Fruit fly (Drosophila melanogaster) whole organism, embryonic: ENCODE measurements around the gene CG7275.

Experiments used
- Aef1 ChIP-seq: fragments of 200-800 bp; sonication (Bioruptor generic); IDR thresholded peaks from 3 replicates; pipeline ENCODE4 v1.3.6; 2022; ENCODE audit warnings: missing biosample characterization, missing genetic modification characterization
- CG10366 ChIP-seq: fragments of 200-800 bp; sonication (Bioruptor generic); IDR thresholded peaks from 2 replicates; pipeline ENCODE4 v1.3.6; 2022; ENCODE audit warnings: missing biosample characterization, missing genetic modification characterization
- CG11247 ChIP-seq: fragments of 200-800 bp; sonication (Bioruptor generic); IDR thresholded peaks from 2 replicates; pipeline ENCODE4 v1.3.6; 2022; ENCODE audit warnings: missing biosample characterization, missing genetic modification characterization
- CG11398 ChIP-seq: fragments of 200-800 bp; sonication (Bioruptor generic); optimal IDR thresholded peaks from 2 replicates; lab custom pipeline; 2016; ENCODE audit warnings: missing biosample characterization, missing genetic modification characterization
- CG11504 ChIP-seq: fragments of 200-800 bp; sonication (Bioruptor generic); optimal IDR thresholded peaks from 3 replicates; lab custom pipeline; 2019; ENCODE audit warnings: missing biosample characterization, mild to moderate bottlenecking, missing genetic modification characterization, moderate library complexity
- CG11696 ChIP-seq: fragments of 200-800 bp; sonication (Bioruptor generic); IDR thresholded peaks from 2 replicates; pipeline ENCODE4 v1.3.6; 2022; ENCODE audit warnings: missing biosample characterization, missing genetic modification characterization
- CG1233 ChIP-seq: fragments of 200-800 bp; sonication (Bioruptor generic); optimal IDR thresholded peaks from 4 replicates; lab custom pipeline; 2018; ENCODE audit warnings: missing biosample characterization, mild to moderate bottlenecking, missing genetic modification characterization
- CG12942 ChIP-seq: fragments of 200-800 bp; sonication (Bioruptor generic); optimal IDR thresholded peaks from 3 replicates; lab custom pipeline; 2016; ENCODE audit warnings: missing biosample characterization, missing genetic modification characterization
- CG18476 ChIP-seq: fragments of 200-800 bp; sonication (Bioruptor generic); optimal IDR thresholded peaks from 2 replicates; lab custom pipeline; 2016; ENCODE audit warnings: missing biosample characterization, mild to moderate bottlenecking, missing genetic modification characterization
- CG2199 ChIP-seq: fragments of 200-800 bp; sonication (Bioruptor generic); IDR thresholded peaks from 3 replicates; pipeline ENCODE4 v1.3.6; 2022; ENCODE audit warnings: missing biosample characterization, missing genetic modification characterization
- CG2712 ChIP-seq: fragments of 200-800 bp; optimal IDR thresholded peaks from 3 replicates; lab custom pipeline; 2019; ENCODE audit warnings: missing biosample characterization, mild to moderate bottlenecking, missing genetic modification characterization, moderate library complexity
- CG2875 ChIP-seq: fragments of 200-800 bp; sonication (Bioruptor generic); optimal IDR thresholded peaks from 2 replicates; lab custom pipeline; 2017; ENCODE audit warnings: missing biosample characterization, mild to moderate bottlenecking, missing genetic modification characterization, missing genetic modification reagents
- CG42726 ChIP-seq: fragments of 200-800 bp; sonication (Bioruptor generic); IDR thresholded peaks from 2 replicates; pipeline ENCODE4 v1.3.6; 2022; ENCODE audit warnings: missing biosample characterization, missing genetic modification characterization; ENCODE audit not compliant: partially characterized antibody
- CG7928 ChIP-seq: fragments of 200-800 bp; sonication (Bioruptor generic); optimal IDR thresholded peaks from 2 replicates; lab custom pipeline; 2017; ENCODE audit warnings: missing biosample characterization, mild to moderate bottlenecking, missing genetic modification characterization
- CG8388 ChIP-seq: fragments of 200-800 bp; sonication (Bioruptor generic); optimal IDR thresholded peaks from 2 replicates; lab custom pipeline; 2019; ENCODE audit warnings: missing biosample characterization, mild to moderate bottlenecking, missing genetic modification characterization, moderate library complexity
- CG9215 ChIP-seq: fragments of 200-800 bp; sonication (Bioruptor generic); IDR thresholded peaks from 2 replicates; pipeline ENCODE4 v1.3.6; 2022; ENCODE audit warnings: missing biosample characterization, missing genetic modification characterization
- CTCF ChIP-seq: fragments of 200-800 bp; sonication (Bioruptor generic); optimal IDR thresholded peaks from 2 replicates; lab custom pipeline; 2017; ENCODE audit warnings: missing biosample characterization, mild to moderate bottlenecking, missing genetic modification characterization, moderate library complexity
- Chrac-16 ChIP-seq: fragments of 200-800 bp; sonication (Bioruptor generic); optimal IDR thresholded peaks from 3 replicates; lab custom pipeline; 2016; ENCODE audit warnings: missing biosample characterization, missing genetic modification characterization
- D ChIP-seq, 2 experiments: fragments of 200-800 bp in 1 of 2; fragments of >200 bp in 1 of 2; sonication (Bioruptor generic) in 1 of 2; optimal IDR thresholded peaks; 2 replicates in 1 of 2; 3 replicates in 1 of 2; lab custom pipeline; 2017; ENCODE audit warnings: mild to moderate bottlenecking in 1 of 2, missing biosample characterization in 1 of 2, missing genetic modification characterization in 1 of 2, missing genetic modification reagents in 1 of 2
- Dek ChIP-seq: fragments of 200-800 bp; sonication (Bioruptor generic); optimal IDR thresholded peaks from 3 replicates; lab custom pipeline; 2019; ENCODE audit warnings: missing biosample characterization, mild to moderate bottlenecking, missing genetic modification characterization, moderate library complexity
- Doc3 ChIP-seq: fragments of 200-800 bp; sonication (Bioruptor generic); IDR thresholded peaks from 3 replicates; pipeline ENCODE4 v1.3.6; 2022; ENCODE audit warnings: missing biosample characterization, missing genetic modification characterization; ENCODE audit not compliant: partially characterized antibody
- E2f2 ChIP-seq: fragments of 200-800 bp; sonication (Bioruptor generic); IDR thresholded peaks from 2 replicates; pipeline ENCODE4 v1.3.6; 2022; ENCODE audit warnings: missing biosample characterization, missing genetic modification characterization
- Fer3 ChIP-seq: fragments of 200-800 bp; sonication (Bioruptor generic); optimal IDR thresholded peaks from 2 replicates; lab custom pipeline; 2018; ENCODE audit warnings: missing biosample characterization, mild to moderate bottlenecking, missing genetic modification characterization, moderate library complexity
- Gug ChIP-seq: fragments of 200-800 bp; sonication (Bioruptor generic); IDR thresholded peaks from 4 replicates; pipeline ENCODE4 v1.3.6; 2022; ENCODE audit warnings: missing biosample characterization, missing genetic modification characterization
- Lhr ChIP-seq: fragments of 200-800 bp; sonication (Bioruptor generic); optimal IDR thresholded peaks from 3 replicates; lab custom pipeline; 2017; ENCODE audit warnings: mild to moderate bottlenecking, missing biosample characterization, missing genetic modification reagents, missing genetic modification characterization
- Pdp1 ChIP-seq, 2 experiments: fragments of 200-800 bp; sonication (Bioruptor generic); optimal IDR thresholded peaks; 3 replicates each; lab custom pipeline; 2016; ENCODE audit warnings: missing biosample characterization in 2 of 2, missing genetic modification characterization in 2 of 2, mild to moderate bottlenecking in 1 of 2, moderate library complexity in 1 of 2
- Poxn ChIP-seq: fragments of 200-800 bp; sonication (Bioruptor generic); IDR thresholded peaks from 2 replicates; pipeline ENCODE4 v1.3.6; 2022; ENCODE audit warnings: missing biosample characterization, missing genetic modification characterization
- Side ChIP-seq: fragments of 200-800 bp; sonication (Bioruptor generic); optimal IDR thresholded peaks from 2 replicates; lab custom pipeline; 2016; ENCODE audit warnings: missing biosample characterization, missing genetic modification characterization
- Sox102F ChIP-seq: fragments of 200-800 bp; sonication (Bioruptor generic); optimal IDR thresholded peaks from 2 replicates; lab custom pipeline; 2018; ENCODE audit warnings: missing biosample characterization, mild to moderate bottlenecking, missing genetic modification characterization, moderate library complexity
- Sry-δ ChIP-seq: fragments of 200-800 bp; sonication (Bioruptor generic); optimal IDR thresholded peaks from 2 replicates; lab custom pipeline; 2016; ENCODE audit warnings: missing biosample characterization, missing genetic modification characterization
- Stat92E ChIP-seq, 3 experiments: fragments of >200 bp in 2 of 3; fragments of 200-800 bp in 1 of 3; sonication (Bioruptor generic) in 1 of 3; optimal IDR thresholded peaks; 2 replicates each; lab custom pipeline; 2017 to 2019; ENCODE audit warnings: missing biosample characterization in 3 of 3, missing genetic modification characterization in 3 of 3, mild to moderate bottlenecking in 1 of 3, moderate library complexity in 1 of 3
- Xrp1 ChIP-seq: fragments of 200-800 bp; sonication (Bioruptor generic); IDR thresholded peaks from 2 replicates; pipeline ENCODE4 v1.3.6; 2022; ENCODE audit warnings: missing biosample characterization, missing genetic modification characterization
- br ChIP-seq: fragments of >200 bp; optimal IDR thresholded peaks from 2 replicates; lab custom pipeline; 2017
- cg ChIP-seq: fragments of 200-800 bp; sonication (Bioruptor generic); optimal IDR thresholded peaks from 3 replicates; lab custom pipeline; 2019; ENCODE audit warnings: missing biosample characterization, mild to moderate bottlenecking, missing genetic modification characterization, moderate library complexity
- corto ChIP-seq: fragments of 200-800 bp; sonication (Bioruptor generic); optimal IDR thresholded peaks from 2 replicates; lab custom pipeline; 2016; ENCODE audit warnings: missing biosample characterization, mild to moderate bottlenecking, missing genetic modification characterization, moderate library complexity
- crol ChIP-seq: fragments of 200-800 bp; sonication (Bioruptor generic); IDR thresholded peaks from 2 replicates; pipeline ENCODE4 v1.3.6; 2022; ENCODE audit warnings: missing biosample characterization, missing genetic modification characterization
- ewg ChIP-seq: fragments of 200-800 bp; sonication (Bioruptor generic); optimal IDR thresholded peaks from 3 replicates; lab custom pipeline; 2017; ENCODE audit warnings: mild to moderate bottlenecking, missing biosample characterization, missing genetic modification reagents, missing genetic modification characterization
- fd96Cb ChIP-seq: fragments of 200-800 bp; sonication (Bioruptor generic); optimal IDR thresholded peaks from 2 replicates; lab custom pipeline; 2018; ENCODE audit warnings: missing biosample characterization, mild to moderate bottlenecking, missing genetic modification characterization, moderate library complexity
- fu2 ChIP-seq: fragments of 200-800 bp; sonication (Bioruptor generic); optimal IDR thresholded peaks from 2 replicates; lab custom pipeline; 2016; ENCODE audit warnings: missing biosample characterization, missing genetic modification characterization
- gfzf ChIP-seq: fragments of 200-800 bp; sonication (Bioruptor generic); optimal IDR thresholded peaks from 2 replicates; lab custom pipeline; 2016; ENCODE audit warnings: missing biosample characterization, mild to moderate bottlenecking, missing genetic modification characterization, moderate library complexity
- gt ChIP-seq: fragments of 200-800 bp; sonication (Bioruptor generic); IDR thresholded peaks from 2 replicates; pipeline ENCODE4 v1.3.6; 2022; ENCODE audit warnings: missing biosample characterization, missing genetic modification characterization
- ind ChIP-seq: fragments of 200-800 bp; sonication (Bioruptor generic); optimal IDR thresholded peaks from 3 replicates; lab custom pipeline; 2016; ENCODE audit warnings: missing biosample characterization, missing genetic modification characterization
- kay ChIP-seq: fragments of 200-800 bp; sonication (Bioruptor generic); optimal IDR thresholded peaks from 2 replicates; lab custom pipeline; 2016; ENCODE audit warnings: missing biosample characterization, missing genetic modification characterization
- mirr ChIP-seq: fragments of 200-800 bp; sonication (Bioruptor generic); optimal IDR thresholded peaks from 3 replicates; lab custom pipeline; 2018; ENCODE audit warnings: missing biosample characterization, mild to moderate bottlenecking, missing genetic modification characterization
- p53 ChIP-seq: fragments of 200-800 bp; sonication (Bioruptor generic); optimal IDR thresholded peaks from 2 replicates; lab custom pipeline; 2016; ENCODE audit warnings: missing biosample characterization, missing genetic modification characterization
- pb ChIP-seq: fragments of 200-800 bp; sonication (Bioruptor generic); optimal IDR thresholded peaks from 3 replicates; lab custom pipeline; 2016; ENCODE audit warnings: missing biosample characterization, missing genetic modification characterization
- tin ChIP-seq: fragments of 200-800 bp; sonication (Bioruptor generic); optimal IDR thresholded peaks from 3 replicates; lab custom pipeline; 2016; ENCODE audit warnings: missing biosample characterization, missing genetic modification characterization
- tll ChIP-seq, 2 experiments: fragments of 200-800 bp in 1 of 2; fragments of >200 bp in 1 of 2; sonication (Bioruptor generic) in 1 of 2; optimal IDR thresholded peaks; 2 replicates each; lab custom pipeline; 2017 to 2019; ENCODE audit warnings: missing biosample characterization in 2 of 2, missing genetic modification characterization in 2 of 2, mild to moderate bottlenecking in 1 of 2, moderate library complexity in 1 of 2
- tna ChIP-seq: fragments of 200-800 bp; sonication (Bioruptor generic); IDR thresholded peaks from 2 replicates; pipeline ENCODE4 v1.3.6; 2022; ENCODE audit warnings: missing biosample characterization, missing genetic modification characterization; ENCODE audit not compliant: partially characterized antibody
- zen ChIP-seq: fragments of 200-800 bp; sonication (Bioruptor generic); optimal IDR thresholded peaks from 3 replicates; lab custom pipeline; 2018; ENCODE audit warnings: missing biosample characterization, mild to moderate bottlenecking, missing genetic modification characterization, moderate library complexity

Gene CG7275

DNA sequence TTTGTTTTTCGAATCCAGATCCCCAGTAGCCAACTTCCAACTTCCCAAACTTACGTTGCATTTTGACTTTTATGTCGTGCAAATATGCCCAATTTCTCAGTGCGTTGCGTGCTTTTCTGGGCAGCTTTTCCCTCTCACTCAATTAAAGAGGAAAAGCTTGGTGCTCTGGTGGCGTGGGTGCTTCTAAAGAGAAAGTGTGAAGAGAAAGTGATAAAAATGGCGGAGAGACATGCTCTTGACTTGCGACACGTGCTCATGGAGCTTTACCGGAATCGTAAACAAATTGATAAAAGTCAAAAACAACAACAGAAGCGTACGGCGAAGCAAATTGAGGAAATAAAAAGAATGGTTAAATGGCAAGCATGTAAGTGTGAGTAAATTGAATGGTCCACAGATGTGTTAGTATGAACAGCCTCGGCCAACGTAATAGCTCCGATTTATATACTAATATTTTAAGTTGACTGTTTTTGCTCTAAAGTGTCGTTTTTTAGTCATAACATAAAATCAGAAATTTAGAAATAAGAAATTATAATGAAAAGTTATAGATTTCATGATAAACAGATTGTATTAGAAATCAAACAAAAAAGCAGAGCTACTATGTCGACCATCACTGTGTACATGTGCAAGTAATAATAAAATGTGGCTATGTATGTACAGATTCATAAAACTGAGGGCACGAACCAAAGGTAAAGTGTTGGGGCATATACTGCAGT, 4.7 kb upstream of the CG7275 start (continued):
- TF ChIP-seq CG11247 (GFP tag; lab: Robert Waterston, UW) (no peak), Sox102F (GFP tag; lab: Kevin White, UChicago) (peak; percentile 42), CG9215 (GFP tag; lab: Robert Waterston, UW) (no peak), CG2875 (GFP tag; lab: Kevin White, UChicago) (no peak), D (optimal IDR thresholded peaks at IDR 0.05; lab: Kevin White, UChicago) (no peak), D (GFP tag; optimal IDR thresholded peaks at IDR 0.05; lab: Kevin White, UChicago) (peak; percentile 33), CG11398 (GFP tag; lab: Kevin White, UChicago) (no peak), Pdp1 (GFP tag; optimal IDR thresholded peaks at IDR 0.05; lab: Kevin White, UChicago) (peak in 1 of 2 experiments; percentile 0), CG11504 (tag; lab: Kevin White, UChicago) (peak; percentile 70), E2f2 (GFP tag; lab: Robert Waterston, UW) (no peak), CTCF (no peak), Sry-δ (GFP tag; lab: Kevin White, UChicago) (no peak), fd96Cb (tag; lab: Kevin White, UChicago) (peak; percentile 56), ind (GFP tag; lab: Kevin White, UChicago) (no peak), Dek (tag; lab: Kevin White, UChicago) (no peak), CG42726 (GFP tag; lab: Robert Waterston, UW) (no peak), Chrac-16 (GFP tag; lab: Kevin White, UChicago) (no peak), zen (tag; lab: Kevin White, UChicago) (no peak), ewg (GFP tag; lab: Kevin White, UChicago) (no peak), CG8388 (GFP tag; lab: Kevin White, UChicago) (peak; percentile 21), cg (GFP tag; lab: Kevin White, UChicago) (peak; percentile 41), fu2 (GFP tag; lab: Kevin White, UChicago) (no peak), kay (GFP tag; lab: Kevin White, UChicago) (no peak), corto (GFP tag; lab: Kevin White, UChicago) (no peak), Gug (GFP tag; lab: Robert Waterston, UW) (no peak), Side (GFP tag; lab: Kevin White, UChicago) (no peak), tna (no peak), CG10366 (GFP tag; lab: Robert Waterston, UW) (no peak; the same call in 1 of the 2 replicates), Stat92E (GFP tag; optimal IDR thresholded peaks at IDR 0.05; lab: Kevin White, UChicago) (no peak), CG1233 (GFP tag; lab: Kevin White, UChicago) (no peak), gt (GFP tag; lab: Robert Waterston, UW) (no peak), CG12942 (GFP tag; lab: Kevin White, UChicago) (no peak), CG11696 (peak; percentile 77), CG18476 (GFP tag; lab: Kevin White, UChicago) (peak; percentile 8), tin (GFP tag; lab: Kevin White, UChicago) (no peak), Doc3 (no peak), Xrp1 (GFP tag; lab: Robert Waterston, UW) (0 out of 2 replicates have a peak, but pooled peaks have one; percentile 11), Fer3 (no peak), Lhr (GFP tag; lab: Kevin White, UChicago) (no peak), mirr (GFP tag; lab: Kevin White, UChicago) (no peak), p53 (GFP tag; lab: Kevin White, UChicago) (no peak), crol (GFP tag; lab: Robert Waterston, UW) (no peak), pb (GFP tag; lab: Kevin White, UChicago) (no peak), CG2199 (no peak), CG2712 (tag; lab: Kevin White, UChicago) (peak; percentile 25), gfzf (no peak), br (no peak), tll (GFP tag; optimal IDR thresholded peaks at IDR 0.05; lab: Kevin White, UChicago) (no peak), CG7928 (GFP tag; lab: Kevin White, UChicago) (no peak), Aef1 (peak; percentile 23; the same call in 2 of the 3 replicates), Poxn (GFP tag; lab: Robert Waterston, UW) (no peak)
